Fruit fly (Drosophila melanogaster) S2 (cell line): ENCODE data around the gene CG5645.

Source experiments
- CG8478 ChIP-seq: fragments of >200 bp; optimal IDR thresholded peaks from 2 replicates; lab custom pipeline; 2018
- CTCF ChIP-seq, 2 experiments: fragments of >200 bp; optimal IDR thresholded peaks; 2 replicates each; lab custom pipeline; 2018

DNA sequence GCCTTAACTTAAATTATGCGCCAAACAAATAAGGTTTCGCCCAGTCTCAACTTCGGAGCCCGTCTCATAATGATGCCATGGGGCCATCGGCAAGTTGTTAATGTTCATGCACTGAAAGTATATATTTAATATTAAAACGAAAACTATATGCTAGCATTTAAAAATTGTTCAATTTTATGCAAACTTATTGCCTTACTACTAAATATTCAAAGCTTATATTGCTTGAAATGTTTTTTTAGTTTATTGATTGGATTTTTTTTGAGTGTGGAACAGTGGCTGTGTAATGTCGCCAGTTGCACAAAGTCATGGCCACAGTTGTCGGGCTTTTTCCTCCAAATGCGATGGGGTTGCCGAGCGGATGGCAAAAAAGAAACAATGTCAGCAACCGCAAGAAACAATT, 22.3 kb downstream of the CG5645 start:
- TF ChIP-seq CTCF (optimal IDR thresholded peaks at IDR 0.05; lab: Kevin White, UChicago) (no peak), CG8478 (no peak)
